Fruit fly (Drosophila melanogaster) whole organism, prepupa: ENCODE data around the gene Mst77F.

ENCODE experiments used
- Blimp-1 ChIP-seq: fragments of 200-800 bp; sonication (Bioruptor generic); optimal IDR thresholded peaks from 3 replicates; lab custom pipeline; 2017; ENCODE audit warnings: missing biosample characterization, missing genetic modification characterization, mild to moderate bottlenecking, moderate library complexity, missing genetic modification reagents
- CG10631 ChIP-seq: fragments of 200-800 bp; sonication (Bioruptor generic); optimal IDR thresholded peaks from 2 replicates; lab custom pipeline; 2016; ENCODE audit warnings: missing biosample characterization, missing genetic modification characterization
- CG10669 ChIP-seq: fragments of 200-800 bp; sonication (Bioruptor generic); optimal IDR thresholded peaks from 3 replicates; lab custom pipeline; 2018; ENCODE audit warnings: missing biosample characterization, mild to moderate bottlenecking, missing genetic modification characterization, moderate library complexity
- CG11762 ChIP-seq: fragments of 200-800 bp; sonication (Bioruptor generic); optimal IDR thresholded peaks from 3 replicates; lab custom pipeline; 2016; ENCODE audit warnings: missing biosample characterization, missing genetic modification characterization; ENCODE audit not compliant: insufficient read depth
- CG15336 ChIP-seq: fragments of 200-800 bp; sonication (Bioruptor generic); IDR thresholded peaks from 2 replicates; pipeline ENCODE4 v1.3.6; 2022; ENCODE audit warnings: missing biosample characterization, missing genetic modification characterization
- CG1621 ChIP-seq: fragments of 200-800 bp; sonication (Bioruptor generic); optimal IDR thresholded peaks from 3 replicates; lab custom pipeline; 2018; ENCODE audit warnings: missing biosample characterization, mild to moderate bottlenecking, missing genetic modification characterization
- CG16779 ChIP-seq: fragments of 200-800 bp; sonication (Bioruptor generic); optimal IDR thresholded peaks from 3 replicates; lab custom pipeline; 2017; ENCODE audit warnings: missing biosample characterization, mild to moderate bottlenecking, missing genetic modification characterization
- CG31627 ChIP-seq: fragments of 200-800 bp; sonication (Bioruptor generic); optimal IDR thresholded peaks from 3 replicates; lab custom pipeline; 2016; ENCODE audit warnings: missing biosample characterization, missing genetic modification characterization
- CG34406 ChIP-seq: fragments of 200-800 bp; sonication (Bioruptor generic); optimal IDR thresholded peaks from 3 replicates; lab custom pipeline; 2016; ENCODE audit warnings: missing biosample characterization, missing genetic modification characterization
- CG6163 ChIP-seq: fragments of 200-800 bp; sonication (Bioruptor generic); IDR thresholded peaks from 3 replicates; pipeline ENCODE4 v1.3.6; 2022; ENCODE audit warnings: missing biosample characterization, missing genetic modification characterization
- CG6808 ChIP-seq: fragments of 200-800 bp; sonication (Bioruptor generic); optimal IDR thresholded peaks from 3 replicates; lab custom pipeline; 2017; ENCODE audit warnings: missing biosample characterization, missing genetic modification characterization, mild to moderate bottlenecking, moderate library complexity, missing genetic modification reagents
- CG7368 ChIP-seq: fragments of 200-800 bp; sonication (Bioruptor generic); optimal IDR thresholded peaks from 3 replicates; lab custom pipeline; 2016; ENCODE audit warnings: missing biosample characterization, missing genetic modification characterization
- CG8119 ChIP-seq: fragments of 200-800 bp; sonication (Bioruptor generic); IDR thresholded peaks from 3 replicates; pipeline ENCODE4 v1.3.6; 2022; ENCODE audit warnings: missing biosample characterization, missing genetic modification characterization
- CG8319 ChIP-seq: fragments of 200-800 bp; sonication (Bioruptor generic); optimal IDR thresholded peaks from 3 replicates; lab custom pipeline; 2016; ENCODE audit warnings: missing biosample characterization, missing genetic modification characterization
- CG8632 ChIP-seq: fragments of 200-800 bp; sonication (Bioruptor generic); optimal IDR thresholded peaks from 3 replicates; lab custom pipeline; 2016; ENCODE audit warnings: missing biosample characterization, missing genetic modification characterization
- CG9139 ChIP-seq: fragments of 200-800 bp; sonication (Bioruptor generic); optimal IDR thresholded peaks from 3 replicates; lab custom pipeline; 2017; ENCODE audit warnings: missing biosample characterization, mild to moderate bottlenecking, missing genetic modification characterization
- Eip75B ChIP-seq: fragments of 200-800 bp; sonication (Bioruptor generic); optimal IDR thresholded peaks from 3 replicates; lab custom pipeline; 2016; ENCODE audit warnings: missing biosample characterization, missing genetic modification characterization
- Eip93F ChIP-seq: fragments of 200-800 bp; sonication (Bioruptor generic); optimal IDR thresholded peaks from 2 replicates; lab custom pipeline; 2016; ENCODE audit warnings: missing biosample characterization, mild to moderate bottlenecking, missing genetic modification characterization
- Ets96B ChIP-seq: fragments of 200-800 bp; optimal IDR thresholded peaks from 2 replicates; lab custom pipeline; 2019; ENCODE audit warnings: missing biosample characterization, mild to moderate bottlenecking, missing genetic modification characterization, moderate library complexity
- Gug ChIP-seq: fragments of 200-800 bp; sonication (Bioruptor generic); IDR thresholded peaks from 2 replicates; pipeline ENCODE4 v1.3.6; 2022; ENCODE audit warnings: missing biosample characterization, missing genetic modification characterization
- Lpt ChIP-seq: fragments of 200-800 bp; sonication (Bioruptor generic); optimal IDR thresholded peaks from 3 replicates; lab custom pipeline; 2016; ENCODE audit warnings: missing biosample characterization, missing genetic modification characterization
- Met ChIP-seq: fragments of 200-800 bp; sonication (Bioruptor generic); optimal IDR thresholded peaks from 3 replicates; lab custom pipeline; 2016; ENCODE audit warnings: missing biosample characterization, missing genetic modification characterization
- Smox ChIP-seq: fragments of 200-800 bp; sonication (Bioruptor generic); optimal IDR thresholded peaks from 3 replicates; lab custom pipeline; 2016; ENCODE audit warnings: missing biosample characterization, missing genetic modification characterization
- Sox15 ChIP-seq: fragments of 200-800 bp; sonication (Bioruptor generic); optimal IDR thresholded peaks from 3 replicates; lab custom pipeline; 2016; ENCODE audit warnings: missing biosample characterization, missing genetic modification characterization
- achi ChIP-seq: fragments of 200-800 bp; sonication (Bioruptor generic); optimal IDR thresholded peaks from 3 replicates; lab custom pipeline; 2016; ENCODE audit warnings: missing biosample characterization, missing genetic modification characterization
- acj6 ChIP-seq: fragments of 200-800 bp; sonication (Bioruptor generic); optimal IDR thresholded peaks from 3 replicates; lab custom pipeline; 2016; ENCODE audit warnings: missing biosample characterization, missing genetic modification characterization
- cyc ChIP-seq: fragments of 200-800 bp; sonication (Bioruptor generic); optimal IDR thresholded peaks from 3 replicates; lab custom pipeline; 2016; ENCODE audit warnings: missing biosample characterization, missing genetic modification characterization
- dac ChIP-seq: fragments of 200-800 bp; sonication (Bioruptor generic); optimal IDR thresholded peaks from 2 replicates; lab custom pipeline; 2017; ENCODE audit warnings: missing biosample characterization, mild to moderate bottlenecking, missing genetic modification characterization
- dsx ChIP-seq: fragments of 200-800 bp; optimal IDR thresholded peaks from 3 replicates; lab custom pipeline; 2019; ENCODE audit warnings: missing biosample characterization, mild to moderate bottlenecking, missing genetic modification characterization, moderate library complexity; ENCODE audit not compliant: poor library complexity, severe bottlenecking
- eg ChIP-seq: fragments of 200-800 bp; sonication (Bioruptor generic); IDR thresholded peaks from 3 replicates; pipeline ENCODE4 v1.3.6; 2022; ENCODE audit warnings: missing biosample characterization, missing genetic modification characterization
- esn ChIP-seq: fragments of 200-800 bp; sonication (Bioruptor generic); optimal IDR thresholded peaks from 2 replicates; lab custom pipeline; 2016; ENCODE audit warnings: missing biosample characterization, mild to moderate bottlenecking, missing genetic modification characterization, moderate library complexity
- fd59A ChIP-seq: fragments of 200-800 bp; sonication (Bioruptor generic); optimal IDR thresholded peaks from 2 replicates; lab custom pipeline; 2017; ENCODE audit warnings: missing biosample characterization, mild to moderate bottlenecking, missing genetic modification characterization, missing genetic modification reagents
- fd85E ChIP-seq: fragments of 200-800 bp; sonication (Bioruptor generic); optimal IDR thresholded peaks from 3 replicates; lab custom pipeline; 2016; ENCODE audit warnings: missing biosample characterization, missing genetic modification characterization
- fkh ChIP-seq: fragments of 200-800 bp; sonication (Bioruptor generic); optimal IDR thresholded peaks from 3 replicates; lab custom pipeline; 2017; ENCODE audit warnings: missing biosample characterization, mild to moderate bottlenecking, missing genetic modification characterization, moderate library complexity
- lz ChIP-seq: fragments of 200-800 bp; sonication (Bioruptor generic); optimal IDR thresholded peaks from 3 replicates; lab custom pipeline; 2016; ENCODE audit warnings: missing biosample characterization, missing genetic modification characterization
- salr ChIP-seq, 2 experiments: fragments of 200-800 bp; sonication (Bioruptor generic); optimal IDR thresholded peaks; 3 replicates each; lab custom pipeline; 2016 to 2018; ENCODE audit warnings: missing biosample characterization in 2 of 2, missing genetic modification characterization in 2 of 2, mild to moderate bottlenecking in 1 of 2
- ss ChIP-seq, 2 experiments: fragments of 200-800 bp; sonication (Bioruptor generic); optimal IDR thresholded peaks; 2 replicates in 1 of 2; 3 replicates in 1 of 2; lab custom pipeline; 2017 to 2018; ENCODE audit warnings: mild to moderate bottlenecking in 2 of 2, missing biosample characterization in 2 of 2, missing genetic modification characterization in 2 of 2, moderate library complexity in 1 of 2
- topi ChIP-seq: fragments of 200-800 bp; sonication (Bioruptor generic); optimal IDR thresholded peaks from 3 replicates; lab custom pipeline; 2016; ENCODE audit warnings: missing biosample characterization, missing genetic modification characterization
- vri ChIP-seq: fragments of 200-800 bp; sonication (Bioruptor generic); optimal IDR thresholded peaks from 3 replicates; lab custom pipeline; 2016; ENCODE audit warnings: missing biosample characterization, mild to moderate bottlenecking, missing genetic modification characterization

Gene Mst77F

DNA sequence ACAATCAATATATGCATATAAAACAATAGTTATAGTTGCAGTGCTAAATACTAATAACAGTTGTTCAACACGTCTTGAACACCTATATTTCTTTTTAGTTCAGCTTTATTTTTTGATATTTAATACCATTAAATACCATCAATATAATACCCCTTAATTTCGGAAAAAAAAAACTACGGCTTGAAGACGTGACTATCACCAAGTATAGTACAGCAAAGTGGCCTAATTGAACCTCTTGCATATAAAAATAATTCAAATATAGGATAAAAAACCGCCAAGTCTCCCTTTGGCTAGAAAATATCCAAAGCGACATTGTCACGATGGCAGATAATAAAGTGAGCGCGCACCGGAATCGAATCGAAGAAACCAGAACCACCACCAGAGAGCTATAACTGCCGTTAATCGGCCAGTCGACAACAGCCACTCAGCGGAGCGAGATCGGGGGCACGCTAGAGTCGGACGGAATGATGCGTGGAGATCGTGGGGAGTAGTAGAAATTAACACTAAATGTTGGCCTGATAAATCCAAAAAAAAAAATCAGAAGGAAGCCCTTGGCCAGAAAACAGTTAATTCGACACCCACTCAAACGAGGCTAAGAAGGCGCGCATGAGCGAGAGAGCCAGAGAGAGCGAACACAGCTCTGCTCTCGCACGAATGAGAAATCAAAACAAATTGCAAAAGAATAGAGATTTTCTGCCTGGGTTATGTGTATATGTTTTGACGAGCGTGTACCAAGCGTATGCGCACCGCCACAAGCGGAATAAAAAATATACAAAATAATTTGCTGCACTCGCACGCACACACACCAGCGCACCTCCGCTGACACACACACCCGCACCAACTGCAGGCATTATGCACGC lies 32.8 kb downstream of the Mst77F start (continued):
- TF ChIP-seq esn (peak; percentile 64), salr (GFP tag; optimal IDR thresholded peaks at IDR 0.05; lab: Kevin White, UChicago) (peak in 1 of 2 experiments; percentile 54), CG31627 (peak; percentile 25), CG10669 (GFP tag; lab: Kevin White, UChicago) (no peak), Blimp-1 (GFP tag; lab: Kevin White, UChicago) (peak; percentile 44), cyc (GFP tag; lab: Kevin White, UChicago) (peak; percentile 15), CG10631 (GFP tag; lab: Kevin White, UChicago) (no peak), CG9139 (GFP tag; lab: Kevin White, UChicago) (no peak), fd85E (GFP tag; lab: Kevin White, UChicago) (no peak), CG8119 (GFP tag; lab: Robert Waterston, UW) (peak; percentile 30; the same call in 2 of the 3 replicates), Met (GFP tag; lab: Kevin White, UChicago) (peak; percentile 55), acj6 (no peak), CG11762 (GFP tag; lab: Kevin White, UChicago) (peak; percentile 5), CG8632 (GFP tag; lab: Kevin White, UChicago) (peak; percentile 30), Lpt (GFP tag; lab: Kevin White, UChicago) (peak; percentile 3), CG6808 (GFP tag; lab: Kevin White, UChicago) (peak; percentile 57), Gug (GFP tag; lab: Robert Waterston, UW) (no peak), CG16779 (no peak), eg (GFP tag; lab: Robert Waterston, UW) (no peak), Sox15 (GFP tag; lab: Kevin White, UChicago) (no peak), CG34406 (peak; percentile 32), topi (GFP tag; lab: Kevin White, UChicago) (peak; percentile 48), dac (GFP tag; lab: Kevin White, UChicago) (no peak), CG7368 (GFP tag; lab: Kevin White, UChicago) (no peak), Eip93F (peak; percentile 57), CG8319 (GFP tag; lab: Kevin White, UChicago) (no peak), ss (GFP tag; optimal IDR thresholded peaks at IDR 0.05; lab: Kevin White, UChicago) (peak; percentile 44 to 60), dsx (GFP tag; lab: Kevin White, UChicago) (peak; percentile 11), vri (peak; percentile 41), CG6163 (GFP tag; lab: Robert Waterston, UW) (peak; percentile 12; the same call in 2 of the 3 replicates), Eip75B (GFP tag; lab: Kevin White, UChicago) (peak; percentile 28), achi (GFP tag; lab: Kevin White, UChicago) (peak; percentile 37), lz (GFP tag; lab: Kevin White, UChicago) (peak; percentile 27), Ets96B (tag; lab: Kevin White, UChicago) (peak; percentile 19), Smox (peak; percentile 57), fkh (GFP tag; lab: Kevin White, UChicago) (peak; percentile 6), fd59A (GFP tag; lab: Kevin White, UChicago) (no peak)

DNA sequence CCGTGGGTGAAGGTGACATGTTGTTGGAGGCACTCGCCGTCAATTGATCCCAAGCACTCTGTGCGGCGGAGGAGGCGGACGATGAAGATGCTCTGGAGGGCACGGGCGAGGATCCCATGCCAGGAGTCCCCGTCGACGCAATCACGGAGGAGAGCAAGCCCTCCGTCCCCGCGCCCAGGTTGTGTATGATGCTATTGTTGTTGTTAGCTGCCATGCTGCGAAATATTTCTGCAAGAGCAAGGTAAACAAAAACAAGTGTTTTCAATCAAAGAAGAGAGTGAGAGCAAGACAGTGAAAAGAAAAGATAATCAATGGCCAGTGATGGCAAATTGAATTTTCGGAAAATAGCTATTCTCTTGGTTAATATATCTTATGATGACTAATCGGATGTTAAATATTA lies 33.4 kb downstream of the Mst77F start:
- TF ChIP-seq fkh (GFP tag; lab: Kevin White, UChicago) (peak; percentile 10), CG8119 (GFP tag; lab: Robert Waterston, UW) (no peak), CG1621 (peak; percentile 34), CG15336 (peak; percentile 6; the same call in 1 of the 2 replicates)
